Worm (Caenorhabditis elegans) whole organism, early embryonic: ENCODE measurements around the gene F44G3.7.

ENCODE experiments used
- B0310.2 ChIP-seq: sonication (generic microtip); optimal IDR thresholded peaks from 2 replicates; lab custom pipeline; 2016; ENCODE audit warnings: mild to moderate bottlenecking, missing genetic modification characterization, missing compliant biosample characterization
- F13C5.2 ChIP-seq: sonication (generic microtip); optimal IDR thresholded peaks from 2 replicates; lab custom pipeline; 2017; ENCODE audit warnings: mild to moderate bottlenecking, missing genetic modification characterization, inconsistent platforms, missing compliant biosample characterization
- aly-1 ChIP-seq: sonication (generic microtip); optimal IDR thresholded peaks from 2 replicates; lab custom pipeline; 2016; ENCODE audit warnings: missing genetic modification characterization, missing compliant biosample characterization
- ama-1 ChIP-seq: fragments of 150-350 bp; optimal IDR thresholded peaks from 2 replicates; lab custom pipeline; 2014
- ceh-13 ChIP-seq: fragments of 200-800 bp; sonication (Bioruptor generic); optimal IDR thresholded peaks from 2 replicates; lab custom pipeline; 2018; ENCODE audit warnings: mild to moderate bottlenecking, missing genetic modification characterization, missing compliant biosample characterization
- ceh-36 ChIP-seq: sonication (generic microtip); optimal IDR thresholded peaks from 2 replicates; lab custom pipeline; 2016; ENCODE audit warnings: missing genetic modification characterization, inconsistent platforms, missing compliant biosample characterization
- ets-7 ChIP-seq: sonication (generic microtip); optimal IDR thresholded peaks from 2 replicates; lab custom pipeline; 2016; ENCODE audit warnings: missing genotype, missing genetic modification characterization, missing compliant biosample characterization
- flt-1 ChIP-seq: fragments of 200-800 bp; sonication (Bioruptor generic); IDR thresholded peaks from 2 replicates; pipeline ENCODE4 v1.3.6; 2022; ENCODE audit warnings: missing genetic modification characterization, missing compliant biosample characterization
- hmbx-1 ChIP-seq: sonication (generic microtip); optimal IDR thresholded peaks from 2 replicates; lab custom pipeline; 2016; ENCODE audit warnings: mild to moderate bottlenecking, missing genetic modification characterization, missing compliant biosample characterization
- hmg-4 ChIP-seq: fragments of 200-800 bp; sonication (Bioruptor generic); optimal IDR thresholded peaks from 2 replicates; lab custom pipeline; 2018; ENCODE audit warnings: mild to moderate bottlenecking, missing genetic modification characterization, missing compliant biosample characterization
- hnd-1 ChIP-seq: sonication (generic microtip); optimal IDR thresholded peaks from 2 replicates; lab custom pipeline; 2016; ENCODE audit warnings: missing genetic modification characterization, missing compliant biosample characterization
- pes-1 ChIP-seq: fragments of 200-800 bp; sonication (Bioruptor generic); IDR thresholded peaks from 2 replicates; pipeline ENCODE4 v1.3.6; 2022; ENCODE audit warnings: missing genetic modification reagents, missing genetic modification characterization, missing compliant biosample characterization
- scrt-1 ChIP-seq: fragments of 200-800 bp; sonication (Bioruptor generic); IDR thresholded peaks from 2 replicates; pipeline ENCODE4 v1.3.6; 2022; ENCODE audit warnings: missing genetic modification characterization, missing compliant biosample characterization
- sea-1 ChIP-seq: fragments of 200-800 bp; sonication (Bioruptor generic); conservative IDR thresholded peaks from 2 replicates; pipeline ENCODE4 v1.3.6; 2022; ENCODE audit warnings: missing genetic modification characterization, missing compliant biosample characterization
- tbx-11 ChIP-seq: fragments of 200-800 bp; sonication (Bioruptor generic); IDR thresholded peaks from 2 replicates; pipeline ENCODE4 v1.3.6; 2022; ENCODE audit warnings: missing genetic modification characterization, missing compliant biosample characterization
- tbx-37 ChIP-seq: fragments of 200-800 bp; sonication (Bioruptor generic); conservative IDR thresholded peaks from 2 replicates; pipeline ENCODE4 v1.3.6; 2022; ENCODE audit warnings: missing genetic modification reagents, missing genetic modification characterization, missing compliant biosample characterization
- tra-4 ChIP-seq: sonication (generic microtip); optimal IDR thresholded peaks from 2 replicates; lab custom pipeline; 2017; ENCODE audit warnings: missing genetic modification characterization, missing compliant biosample characterization

Gene F44G3.7

DNA sequence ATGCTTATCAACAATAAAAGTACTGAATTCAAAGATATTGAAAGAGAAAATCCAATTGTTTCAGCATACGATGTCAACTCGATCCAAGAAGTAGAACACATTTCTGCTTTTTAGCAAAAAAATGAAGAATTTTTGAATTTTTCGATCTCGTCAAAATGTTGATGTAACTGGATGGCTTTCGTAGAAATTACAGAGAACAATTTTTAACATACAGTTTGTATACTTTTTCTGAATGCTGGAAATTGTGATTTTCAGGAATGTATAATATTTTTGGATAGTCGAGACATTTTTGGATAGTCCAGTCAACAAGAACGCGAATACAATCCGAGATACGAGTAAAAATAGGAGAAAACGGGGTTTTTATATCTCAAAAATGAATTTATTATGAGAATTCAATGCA is 18.3 kb downstream of the F44G3.7 start, which contains the start of gene str-103:
TSS of gene str-103 (minus strand) at position 101 of the 400 bp plus-strand sequence.
- TF ChIP-seq ceh-13 (GFP tag; lab: Kevin White, UChicago) (no peak), sea-1 (no peak), B0310.2 (tag; lab: Kevin White, UChicago) (no peak), ets-7 (no peak), hmg-4 (no peak)

DNA sequence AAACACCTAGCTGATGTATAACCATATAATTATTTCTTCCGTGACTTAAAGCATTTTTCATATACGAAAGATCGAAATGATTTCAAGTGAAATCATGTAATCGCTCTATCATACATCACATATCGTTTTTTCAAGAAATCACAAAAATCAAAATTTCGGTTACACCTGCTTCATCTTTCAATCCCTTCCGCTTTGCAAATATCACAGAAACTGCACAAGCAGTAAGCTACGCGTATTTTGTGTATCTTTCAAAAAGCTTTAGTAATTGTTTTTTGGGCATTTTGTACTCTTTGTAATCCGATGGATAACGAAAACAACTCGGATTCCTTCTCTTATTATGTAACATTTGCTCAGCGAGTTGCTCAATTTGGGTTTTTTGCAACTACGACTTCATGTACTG is 21.6 kb downstream of the F44G3.7 start, which contains the start of gene str-25:
TSS of gene str-25 (plus strand) at position 301 of the 400 bp plus-strand sequence.
- no peak for TF ChIP-seq ets-7
- TF ChIP-seq hmbx-1 (tag; lab: Kevin White, UChicago) = no peak
- no peak for TF ChIP-seq hnd-1 (tag; lab: Kevin White, UChicago)
- TF ChIP-seq B0310.2 (tag; lab: Kevin White, UChicago) = no peak
- TF ChIP-seq aly-1 = no peak
- TF ChIP-seq scrt-1 (GFP tag; lab: Robert Waterston, UW) = no peak
- TF ChIP-seq hmg-4 = no peak
- no peak for TF ChIP-seq ceh-36 (tag; lab: Kevin White, UChicago)
- TF ChIP-seq ama-1 (lab: Kevin White, UChicago) = no peak
- no peak for TF ChIP-seq ceh-13 (GFP tag; lab: Kevin White, UChicago)
- TF ChIP-seq F13C5.2 (tag; lab: Kevin White, UChicago) = no peak
- no peak for TF ChIP-seq tbx-11 (GFP tag; lab: Robert Waterston, UW)

DNA sequence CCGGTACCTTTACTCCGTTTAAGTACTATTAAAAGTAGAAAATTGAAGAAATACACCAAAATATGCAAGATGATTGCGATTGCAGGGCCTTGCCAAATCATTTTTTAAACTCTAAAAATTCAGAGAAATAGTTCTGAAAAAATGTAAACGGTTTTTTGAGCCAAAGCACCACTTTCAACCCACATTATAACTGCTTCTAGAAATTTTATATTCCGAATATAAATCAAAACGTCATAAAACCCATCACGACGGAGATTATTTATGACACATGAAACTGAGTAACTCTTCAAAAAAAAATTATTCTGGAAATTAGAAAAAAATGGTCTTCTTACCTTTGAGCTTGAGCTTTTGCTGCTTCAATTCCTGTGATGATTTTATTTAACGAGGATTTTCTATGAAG is 22.7 kb downstream of the F44G3.7 start, which contains the start of gene srxa-16:
TSS of gene srxa-16 (minus strand) at position 101 of the 400 bp plus-strand sequence.
- TF ChIP-seq flt-1 (GFP tag; lab: Robert Waterston, UW) (no peak), ets-7 (no peak), tbx-37 (GFP tag; lab: Robert Waterston, UW) (no peak), pes-1 (no peak), F13C5.2 (tag; lab: Kevin White, UChicago) (no peak)

DNA sequence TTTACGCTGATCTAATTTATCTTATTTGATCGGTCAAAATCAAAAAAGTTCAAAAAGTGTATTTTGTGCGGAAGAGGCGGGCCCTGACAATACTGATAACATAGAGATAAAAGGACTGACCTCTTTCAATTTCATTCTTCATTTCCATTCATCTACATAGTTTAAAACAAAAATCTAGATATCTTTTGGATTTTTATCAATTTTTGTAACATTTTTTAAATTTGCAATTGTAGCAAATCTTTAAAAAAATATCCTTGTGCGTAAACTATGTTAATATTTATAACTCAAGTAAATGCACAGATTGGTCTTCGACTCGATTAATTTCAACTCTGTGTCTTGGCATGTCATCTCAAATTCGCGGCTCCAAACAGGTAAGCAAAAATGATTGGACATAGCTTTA is 33.3 kb downstream of the F44G3.7 start, which contains the start of gene argk-1:
TSS of gene argk-1 (plus strand) at position 301 of the 400 bp plus-strand sequence.
- TF ChIP-seq sea-1 (no peak), scrt-1 (GFP tag; lab: Robert Waterston, UW) (no peak), hnd-1 (tag; lab: Kevin White, UChicago) (no peak), B0310.2 (tag; lab: Kevin White, UChicago) (no peak), tbx-11 (GFP tag; lab: Robert Waterston, UW) (no peak), ceh-13 (GFP tag; lab: Kevin White, UChicago) (no peak), aly-1 (no peak), hmg-4 (no peak), tra-4 (tag; lab: Kevin White, UChicago) (no peak), tbx-37 (GFP tag; lab: Robert Waterston, UW) (no peak), ama-1 (lab: Kevin White, UChicago) (no peak)

DNA sequence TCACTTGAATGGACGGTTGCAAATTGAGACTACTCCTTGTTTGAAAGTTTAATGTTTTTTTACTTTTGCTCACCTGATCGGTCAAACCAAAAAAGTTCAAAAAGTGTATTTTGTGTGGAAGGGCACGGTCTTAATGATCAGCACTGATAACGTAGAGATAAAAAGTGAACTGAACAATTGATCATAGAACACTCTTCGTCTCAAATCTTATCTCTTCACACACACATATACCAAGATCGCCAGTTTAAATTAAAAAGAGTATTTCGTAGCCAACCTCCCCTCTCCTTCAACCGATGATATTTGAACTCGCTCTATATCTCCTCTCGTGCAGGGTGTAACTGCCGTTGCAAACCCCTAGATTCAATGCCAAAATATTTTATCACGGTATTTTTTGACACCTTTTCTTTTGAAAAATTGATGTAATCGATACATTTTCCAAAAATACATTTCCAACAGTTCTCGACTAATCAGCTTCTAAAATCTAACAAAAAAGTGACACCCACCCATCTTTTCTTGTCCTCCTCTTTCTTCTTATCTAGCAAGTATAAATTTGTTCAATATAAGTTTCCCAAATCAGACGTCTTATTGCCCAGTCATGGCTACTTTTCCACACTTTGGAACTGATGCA is 36.7 kb downstream of the F44G3.7 start, which contains the start of gene cth-1:
TSS of gene cth-1 (plus strand) at position 578 of the 628 bp plus-strand sequence.
- TF ChIP-seq sea-1 = no peak
- TF ChIP-seq ceh-36 (tag; lab: Kevin White, UChicago) = no peak
- no peak for TF ChIP-seq hnd-1 (tag; lab: Kevin White, UChicago)
- no peak for TF ChIP-seq ama-1 (lab: Kevin White, UChicago)
- no peak for TF ChIP-seq tbx-37 (GFP tag; lab: Robert Waterston, UW)
- no peak for TF ChIP-seq hmbx-1 (tag; lab: Kevin White, UChicago)
- no peak for TF ChIP-seq ets-7
- no peak for TF ChIP-seq tbx-11 (GFP tag; lab: Robert Waterston, UW)
- no peak for TF ChIP-seq F13C5.2 (tag; lab: Kevin White, UChicago)
- no peak for TF ChIP-seq tra-4 (tag; lab: Kevin White, UChicago)
- no peak for TF ChIP-seq flt-1 (GFP tag; lab: Robert Waterston, UW)

DNA sequence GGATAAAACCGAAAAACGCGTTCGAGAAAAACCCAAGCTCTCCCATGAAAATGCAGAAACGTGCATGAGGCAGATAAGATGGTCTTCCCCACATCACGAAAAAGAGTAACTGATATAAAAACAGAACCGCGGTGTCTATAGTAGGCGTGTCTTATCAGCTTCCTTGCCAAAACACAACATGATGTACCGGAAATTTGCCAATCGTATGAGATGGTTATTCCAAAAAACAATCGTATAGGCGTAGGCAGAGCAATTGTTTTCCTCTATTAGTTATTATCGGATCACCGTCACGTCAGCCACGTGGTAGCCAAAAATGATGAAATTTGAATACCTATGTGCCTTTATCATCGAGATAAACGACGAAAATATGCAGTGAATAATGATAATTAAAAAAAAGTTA is 37.5 kb downstream of the F44G3.7 start, which contains the start of gene str-7:
TSS of gene str-7 (minus strand) at position 101 of the 400 bp plus-strand sequence.
- TF ChIP-seq scrt-1 (GFP tag; lab: Robert Waterston, UW) (no peak), ama-1 (lab: Kevin White, UChicago) (no peak), tra-4 (tag; lab: Kevin White, UChicago) (no peak), hmg-4 (no peak), ceh-36 (tag; lab: Kevin White, UChicago) (no peak), tbx-11 (GFP tag; lab: Robert Waterston, UW) (no peak), aly-1 (no peak), F13C5.2 (tag; lab: Kevin White, UChicago) (no peak), hnd-1 (tag; lab: Kevin White, UChicago) (no peak), ceh-13 (GFP tag; lab: Kevin White, UChicago) (no peak), tbx-37 (GFP tag; lab: Robert Waterston, UW) (no peak), pes-1 (no peak), B0310.2 (tag; lab: Kevin White, UChicago) (no peak)

DNA sequence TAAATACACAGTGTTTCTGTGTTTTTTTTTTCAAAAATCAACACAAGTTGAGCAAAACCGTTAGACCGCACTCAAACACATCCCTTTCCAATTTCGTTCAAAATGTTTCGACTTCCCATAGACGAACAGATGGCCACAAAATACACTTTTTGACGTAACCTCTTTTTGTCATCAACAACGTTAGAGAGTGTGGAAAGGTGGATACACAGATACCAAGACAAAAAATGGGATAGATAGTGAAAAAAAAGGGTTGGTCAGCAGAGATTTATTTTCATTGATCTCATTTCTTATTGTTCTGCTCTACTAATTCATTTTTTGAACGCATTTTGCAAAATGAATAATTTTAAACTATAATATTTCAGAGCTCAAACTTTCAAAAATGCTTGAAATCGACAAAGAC is 42.1 kb downstream of the F44G3.7 start:
- TF ChIP-seq hnd-1 (tag; lab: Kevin White, UChicago) = no peak
- TF ChIP-seq ceh-13 (GFP tag; lab: Kevin White, UChicago) = no peak
- TF ChIP-seq scrt-1 (GFP tag; lab: Robert Waterston, UW) = no peak
- TF ChIP-seq ama-1 (lab: Kevin White, UChicago) = no peak
- no peak for TF ChIP-seq hmbx-1 (tag; lab: Kevin White, UChicago)
- TF ChIP-seq ets-7 = no peak
- no peak for TF ChIP-seq aly-1
- TF ChIP-seq ceh-36 (tag; lab: Kevin White, UChicago) = no peak
- TF ChIP-seq sea-1 = no peak
- no peak for TF ChIP-seq pes-1
- no peak for TF ChIP-seq tbx-37 (GFP tag; lab: Robert Waterston, UW)
- TF ChIP-seq tbx-11 (GFP tag; lab: Robert Waterston, UW) = no peak
- TF ChIP-seq tra-4 (tag; lab: Kevin White, UChicago) = no peak
- no peak for TF ChIP-seq B0310.2 (tag; lab: Kevin White, UChicago)
- no peak for TF ChIP-seq F13C5.2 (tag; lab: Kevin White, UChicago)
- TF ChIP-seq flt-1 (GFP tag; lab: Robert Waterston, UW) = no peak
- no peak for TF ChIP-seq hmg-4
